Worm (Caenorhabditis elegans): ENCODE measurements around the gene R04F11.5.

R04F11.5 gene

ce11 chrV:12352881-12353280, 35.1 kb upstream of the R04F11.5 start:
- no peak for TF ChIP-seq mbf-1 (tag; optimal IDR thresholded peaks at IDR 0.05)
- TF ChIP-seq ama-1 (optimal IDR thresholded peaks at IDR 0.05) = peak; percentile 51
- no peak for TF ChIP-seq nhr-23 (tag; optimal IDR thresholded peaks at IDR 0.05)
- TF ChIP-seq alr-1 (tag; optimal IDR thresholded peaks at IDR 0.05) = no peak
- TF ChIP-seq egl-27 (tag; optimal IDR thresholded peaks at IDR 0.05) = no peak
- no peak for TF ChIP-seq ZK546.5 (tag; optimal IDR thresholded peaks at IDR 0.05)
- no peak for TF ChIP-seq mab-5 (tag; optimal IDR thresholded peaks at IDR 0.05)

ce11 chrV:12352445-12352844, 34.6 kb upstream of the R04F11.5 start, which contains the start of gene sqt-3:
TSS of gene sqt-3 (plus strand) at chrV:12352745.
- TF ChIP-seq F13H6.1 (tag; optimal IDR thresholded peaks at IDR 0.05) = no peak
- TF ChIP-seq unc-55 (GFP tag; optimal IDR thresholded peaks at IDR 0.05) = no peak
- TF ChIP-seq mdl-1 (tag; optimal IDR thresholded peaks at IDR 0.05) = no peak
- TF ChIP-seq unc-62 (GFP tag; optimal IDR thresholded peaks at IDR 0.05) = no peak
- TF ChIP-seq elt-1 (tag; optimal IDR thresholded peaks at IDR 0.05) = no peak
- TF ChIP-seq nhr-21 (tag; optimal IDR thresholded peaks at IDR 0.05) = no peak
- no peak for TF ChIP-seq alr-1 (tag; optimal IDR thresholded peaks at IDR 0.05)
- no peak for TF ChIP-seq crh-2 (tag; optimal IDR thresholded peaks at IDR 0.05)
- TF ChIP-seq nhr-25 (tag; optimal IDR thresholded peaks at IDR 0.05) = no peak
- no peak for TF ChIP-seq aly-2 (tag; optimal IDR thresholded peaks at IDR 0.05)
- TF ChIP-seq peb-1 (tag; optimal IDR thresholded peaks at IDR 0.05) = no peak
- TF ChIP-seq nhr-237 (tag; optimal IDR thresholded peaks at IDR 0.05) = no peak

- TF ChIP-seq blmp-1 (tag; optimal IDR thresholded peaks at IDR 0.05; ENCODE audit: insufficient read depth) (peak; percentile 41), ceh-16 (tag; optimal IDR thresholded peaks at IDR 0.05) (no peak), skn-1 (tag; optimal IDR thresholded peaks at IDR 0.05) (no peak), nhr-25 (tag; optimal IDR thresholded peaks at IDR 0.05) (peak; percentile 42), ZK546.5 (tag; optimal IDR thresholded peaks at IDR 0.05) (no peak), lin-39 (tag; optimal IDR thresholded peaks at IDR 0.05) (no peak), sma-9 (GFP tag; optimal IDR thresholded peaks at IDR 0.05) (peak; percentile 36), sma-9 (tag; optimal IDR thresholded peaks at IDR 0.05) (no peak), unc-55 (GFP tag; optimal IDR thresholded peaks at IDR 0.05) (no peak), nhr-129 (tag; optimal IDR thresholded peaks at IDR 0.05) (no peak), snpc-4 (tag; optimal IDR thresholded peaks at IDR 0.05) (no peak), R02D3.7 (tag; optimal IDR thresholded peaks at IDR 0.05) (no peak), ztf-11 (tag; optimal IDR thresholded peaks at IDR 0.05) (no peak)
Measured at ce11 chrV:12351842-12352241, 34.0 kb upstream of the R04F11.5 start.

ce11 chrV:12349365-12349764, 31.5 kb upstream of the R04F11.5 start:
- no peak for TF ChIP-seq ama-1 (optimal IDR thresholded peaks at IDR 0.05)
- TF ChIP-seq sem-4 (tag; optimal IDR thresholded peaks at IDR 0.05) = no peak
- TF ChIP-seq skn-1 (tag; optimal IDR thresholded peaks at IDR 0.05) = no peak
- TF ChIP-seq nhr-21 (tag; optimal IDR thresholded peaks at IDR 0.05) = no peak
- no peak for TF ChIP-seq blmp-1 (tag; optimal IDR thresholded peaks at IDR 0.05; ENCODE audit: insufficient read depth)
- no peak for TF ChIP-seq unc-39 (tag; optimal IDR thresholded peaks at IDR 0.05)

- TF ChIP-seq fos-1 (tag; optimal IDR thresholded peaks at IDR 0.05) (peak; percentile 60), ceh-16 (tag; optimal IDR thresholded peaks at IDR 0.05) (no peak)
Measured at ce11 chrV:12347854-12348253, 30.0 kb upstream of the R04F11.5 start.

- no peak for TF ChIP-seq nhr-129 (tag; optimal IDR thresholded peaks at IDR 0.05)
- TF ChIP-seq skn-1 (tag; optimal IDR thresholded peaks at IDR 0.05) = no peak
- TF ChIP-seq zag-1 (tag; optimal IDR thresholded peaks at IDR 0.05) = no peak
- TF ChIP-seq ztf-11 (tag; optimal IDR thresholded peaks at IDR 0.05) = no peak
- no peak for TF ChIP-seq dmd-4 (tag; optimal IDR thresholded peaks at IDR 0.05)
- TF ChIP-seq aly-2 (tag; optimal IDR thresholded peaks at IDR 0.05) = no peak
- no peak for TF ChIP-seq sma-9 (GFP tag; optimal IDR thresholded peaks at IDR 0.05)
- no peak for TF ChIP-seq sma-9 (tag; optimal IDR thresholded peaks at IDR 0.05)
- no peak for TF ChIP-seq nhr-23 (tag; optimal IDR thresholded peaks at IDR 0.05)
- no peak for TF ChIP-seq unc-62 (GFP tag; optimal IDR thresholded peaks at IDR 0.05)
- no peak for TF ChIP-seq mab-5 (tag; optimal IDR thresholded peaks at IDR 0.05)
- TF ChIP-seq crh-2 (tag; optimal IDR thresholded peaks at IDR 0.05) = no peak
- TF ChIP-seq egl-27 (tag; optimal IDR thresholded peaks at IDR 0.05) = no peak
- TF ChIP-seq nhr-11 (tag; optimal IDR thresholded peaks at IDR 0.05) = no peak
- no peak for TF ChIP-seq sma-3 (GFP tag; optimal IDR thresholded peaks at IDR 0.05)
- no peak for TF ChIP-seq ceh-16 (tag; optimal IDR thresholded peaks at IDR 0.05)
- no peak for TF ChIP-seq mbf-1 (tag; optimal IDR thresholded peaks at IDR 0.05)
- no peak for TF ChIP-seq ZK546.5 (tag; optimal IDR thresholded peaks at IDR 0.05)
- TF ChIP-seq lsy-2 (tag; optimal IDR thresholded peaks at IDR 0.05) = no peak
- TF ChIP-seq sem-4 (tag; optimal IDR thresholded peaks at IDR 0.05) = no peak
- no peak for TF ChIP-seq unc-39 (tag; optimal IDR thresholded peaks at IDR 0.05)
Measured at ce11 chrV:12345808-12346207, 28.0 kb upstream of the R04F11.5 start, which contains the start of gene snb-2. TSS of gene snb-2 (minus strand) at chrV:12345908.

Measured in whole organism, L2 larva.